Worm (Caenorhabditis elegans) whole organism, L3 larva: ENCODE data around the gene F42A10.7.

ENCODE experiments used
- ZK546.5 ChIP-seq: sonication (generic microtip); optimal IDR thresholded peaks from 2 replicates; lab custom pipeline; 2017; ENCODE audit warnings: missing biosample characterization, missing genetic modification characterization
- ama-1 ChIP-seq: fragments of 150-350 bp; optimal IDR thresholded peaks from 2 replicates; lab custom pipeline; 2018
- ceh-28 ChIP-seq: fragments of 150-350 bp; optimal IDR thresholded peaks from 2 replicates; lab custom pipeline; 2014; ENCODE audit warnings: missing biosample characterization, missing genetic modification reagents, missing genetic modification characterization
- ceh-82 ChIP-seq: fragments of 150-350 bp; optimal IDR thresholded peaks from 2 replicates; lab custom pipeline; 2014; ENCODE audit warnings: missing biosample characterization, missing genetic modification characterization
- ceh-9 ChIP-seq: sonication (generic microtip); optimal IDR thresholded peaks from 2 replicates; lab custom pipeline; 2018; ENCODE audit warnings: missing biosample characterization, missing genetic modification characterization
- daf-12 ChIP-seq: fragments of 150-350 bp; optimal IDR thresholded peaks from 2 replicates; lab custom pipeline; 2014; ENCODE audit warnings: missing biosample characterization, missing genetic modification reagents, missing genetic modification characterization
- egl-5 ChIP-seq: fragments of 150-350 bp; optimal IDR thresholded peaks from 2 replicates; lab custom pipeline; 2017; ENCODE audit warnings: missing biosample characterization, missing genetic modification reagents, missing genetic modification characterization, inconsistent platforms
- elt-1 ChIP-seq: fragments of 150-350 bp; optimal IDR thresholded peaks from 2 replicates; lab custom pipeline; 2014; ENCODE audit warnings: missing biosample characterization, missing genetic modification characterization
- elt-2 ChIP-seq: sonication (generic microtip); optimal IDR thresholded peaks from 2 replicates; lab custom pipeline; 2016; ENCODE audit warnings: missing genetic modification reagents, mild to moderate bottlenecking, missing genetic modification characterization, missing compliant biosample characterization
- eor-1 ChIP-seq, 2 experiments: fragments of 150-350 bp; optimal IDR thresholded peaks; 2 replicates each; lab custom pipeline; 2014 to 2018; ENCODE audit warnings: missing biosample characterization in 2 of 2, missing genetic modification characterization in 2 of 2
- fkh-2 ChIP-seq: fragments of 150-350 bp; optimal IDR thresholded peaks from 2 replicates; lab custom pipeline; 2014; ENCODE audit warnings: missing biosample characterization, missing genetic modification reagents, missing genetic modification characterization
- jun-1 ChIP-seq: fragments of 150-350 bp; optimal IDR thresholded peaks from 2 replicates; lab custom pipeline; 2014; ENCODE audit warnings: missing biosample characterization, missing genetic modification reagents, missing genetic modification characterization
- lin-15B ChIP-seq: fragments of 150-350 bp; optimal IDR thresholded peaks from 2 replicates; lab custom pipeline; 2014; ENCODE audit warnings: missing biosample characterization, missing genetic modification characterization
- lsy-12 ChIP-seq: sonication (generic microtip); optimal IDR thresholded peaks from 2 replicates; lab custom pipeline; 2016; ENCODE audit warnings: mild to moderate bottlenecking, missing genetic modification characterization, missing compliant biosample characterization
- mdl-1 ChIP-seq: fragments of 150-350 bp; optimal IDR thresholded peaks from 2 replicates; lab custom pipeline; 2014; ENCODE audit warnings: missing biosample characterization, missing genetic modification characterization
- mml-1 ChIP-seq: fragments of 150-350 bp; sonication (generic microtip); optimal IDR thresholded peaks from 3 replicates; lab custom pipeline; 2014; ENCODE audit warnings: missing biosample characterization, missing genetic modification characterization
- nhr-11 ChIP-seq: fragments of 150-350 bp; optimal IDR thresholded peaks from 2 replicates; lab custom pipeline; 2014; ENCODE audit warnings: missing biosample characterization, missing genetic modification characterization
- nhr-12 ChIP-seq: fragments of 150-350 bp; optimal IDR thresholded peaks from 2 replicates; lab custom pipeline; 2014; ENCODE audit warnings: missing biosample characterization, missing genetic modification characterization
- nhr-237 ChIP-seq: fragments of 150-350 bp; optimal IDR thresholded peaks from 2 replicates; lab custom pipeline; 2014; ENCODE audit warnings: missing biosample characterization, missing genetic modification characterization
- nhr-25 ChIP-seq: sonication (generic microtip); optimal IDR thresholded peaks from 2 replicates; lab custom pipeline; 2017; ENCODE audit warnings: missing biosample characterization, missing genetic modification characterization
- nhr-28 ChIP-seq: fragments of 150-350 bp; optimal IDR thresholded peaks from 2 replicates; lab custom pipeline; 2014; ENCODE audit warnings: missing biosample characterization, missing genetic modification characterization
- nhr-43 ChIP-seq: sonication (generic microtip); optimal IDR thresholded peaks from 2 replicates; lab custom pipeline; 2016; ENCODE audit warnings: mild to moderate bottlenecking, missing genetic modification characterization, missing compliant biosample characterization; ENCODE audit not compliant: poor library complexity, severe bottlenecking
- nhr-67 ChIP-seq: fragments of 150-350 bp; optimal IDR thresholded peaks from 2 replicates; lab custom pipeline; 2014; ENCODE audit warnings: missing biosample characterization, missing genetic modification characterization
- nhr-76 ChIP-seq: fragments of 150-350 bp; sonication (generic microtip); optimal IDR thresholded peaks from 5 replicates; lab custom pipeline; 2014; ENCODE audit warnings: missing biosample characterization, missing genetic modification characterization
- pha-4 ChIP-seq: fragments of 150-350 bp; optimal IDR thresholded peaks from 2 replicates; lab custom pipeline; 2014; ENCODE audit warnings: missing biosample characterization, missing genetic modification reagents, missing genetic modification characterization
- pqm-1 ChIP-seq: fragments of 150-350 bp; optimal IDR thresholded peaks from 2 replicates; lab custom pipeline; 2017; ENCODE audit warnings: missing biosample characterization, missing genetic modification characterization, inconsistent platforms
- snpc-4 ChIP-seq: fragments of 150-350 bp; optimal IDR thresholded peaks from 2 replicates; lab custom pipeline; 2014; ENCODE audit warnings: missing biosample characterization, missing genetic modification characterization
- tbx-2 ChIP-seq: sonication (generic microtip); optimal IDR thresholded peaks from 2 replicates; lab custom pipeline; 2016; ENCODE audit warnings: mild to moderate bottlenecking, missing genetic modification characterization, missing compliant biosample characterization
- unc-39 ChIP-seq: sonication (generic microtip); optimal IDR thresholded peaks from 4 replicates; lab custom pipeline; 2017; ENCODE audit warnings: missing biosample characterization, missing genetic modification characterization
- zag-1 ChIP-seq: fragments of 150-350 bp; optimal IDR thresholded peaks from 2 replicates; lab custom pipeline; 2014; ENCODE audit warnings: missing biosample characterization, missing genetic modification characterization

F42A10.7 gene

DNA sequence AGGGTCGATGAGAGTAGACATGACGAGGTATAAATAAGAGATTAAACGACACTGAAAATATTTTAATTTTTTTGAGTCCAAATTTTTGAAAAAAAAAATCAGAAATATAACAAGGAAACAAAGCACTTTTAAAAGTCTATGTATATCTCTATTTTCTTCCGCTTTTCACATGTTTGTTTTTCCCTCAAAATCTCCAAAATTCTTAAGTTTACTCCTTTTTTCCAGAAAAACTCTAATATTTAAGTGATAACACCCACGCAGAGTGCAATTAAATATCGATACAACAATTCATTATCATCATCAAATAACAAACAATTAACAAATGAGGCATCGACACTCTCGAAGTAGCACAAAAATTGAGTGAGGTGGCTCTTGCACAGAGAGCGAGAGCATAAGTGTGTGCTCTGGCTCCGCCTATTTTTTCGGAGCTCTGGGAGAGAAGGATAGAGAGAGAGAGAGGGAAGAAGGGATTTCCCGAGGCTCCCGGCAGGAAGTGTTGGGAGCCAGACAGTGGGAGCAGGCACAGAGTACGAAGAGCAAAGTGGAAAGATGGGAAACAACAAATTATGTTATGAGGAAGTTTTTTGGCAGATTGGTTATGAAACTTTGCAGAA, 20.7 kb downstream of the F42A10.7 start, which contains the start of gene anmt-2:
Gene anmt-2 (minus strand): TSS at position 51 of the 614 bp plus-strand sequence.
- no peak for TF ChIP-seq mdl-1 (tag; lab: Kevin White, UChicago)
- no peak for TF ChIP-seq fkh-2 (tag; lab: Kevin White, UChicago)
- no peak for TF ChIP-seq nhr-25 (tag; lab: Kevin White, UChicago)
- peak; percentile 35 for TF ChIP-seq egl-5
- TF ChIP-seq pha-4 (tag; lab: Kevin White, UChicago), result peak; percentile 57
- TF ChIP-seq, all 47 proteins: peak for 2

DNA sequence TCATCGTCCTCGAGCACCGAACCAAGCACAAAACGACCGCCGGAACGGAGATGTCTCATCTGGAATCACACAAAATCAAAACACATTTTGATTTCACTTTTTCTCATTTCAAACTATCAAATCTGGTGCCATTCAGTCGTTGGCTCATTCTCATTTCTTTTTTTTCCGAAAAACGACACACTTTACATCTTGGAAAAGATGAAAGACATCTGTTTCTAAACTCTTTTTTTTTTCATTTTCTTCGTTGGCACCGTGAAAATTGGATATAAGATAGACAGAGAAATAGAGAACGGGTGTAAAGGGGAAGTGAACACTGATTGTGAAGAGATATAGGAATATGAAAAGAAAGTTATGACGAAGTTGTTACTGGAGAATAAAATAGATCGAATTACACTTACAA, 22.7 kb downstream of the F42A10.7 start:
- no peak for TF ChIP-seq nhr-11 (tag; lab: Kevin White, UChicago)
- TF ChIP-seq, all 47 proteins: peak for 0

DNA sequence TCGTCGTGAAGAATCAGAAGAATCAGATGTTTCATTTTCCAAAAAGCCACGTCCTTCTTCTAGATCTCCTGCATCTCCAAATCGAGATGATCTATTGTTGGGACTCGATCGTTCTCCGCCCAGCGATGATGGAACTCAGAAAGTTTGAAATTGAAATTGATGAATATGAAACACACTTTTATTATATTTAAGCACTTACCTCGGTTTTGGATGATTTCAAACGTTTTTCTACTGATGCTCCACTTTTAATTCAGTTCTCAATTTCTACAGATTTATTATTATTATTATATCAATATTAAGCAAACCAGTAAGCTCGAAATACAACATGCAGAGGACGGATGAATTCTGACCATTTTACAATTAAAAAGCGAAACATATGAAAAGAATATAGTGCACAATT, 23.9 kb downstream of the F42A10.7 start:
- TF ChIP-seq lsy-12, result no peak
- no peak for TF ChIP-seq ama-1 (lab: Kevin White, UChicago)
- no peak for TF ChIP-seq eor-1 (tag; optimal IDR thresholded peaks at IDR 0.05; lab: Kevin White, UChicago)
- no peak for TF ChIP-seq ZK546.5 (tag; lab: Kevin White, UChicago)
- no peak for TF ChIP-seq nhr-67
- TF ChIP-seq lin-15B, result no peak
- no peak for TF ChIP-seq nhr-43 (tag; lab: Kevin White, UChicago)
- TF ChIP-seq ceh-28 (tag; lab: Kevin White, UChicago), result no peak
- no peak for TF ChIP-seq zag-1 (tag; lab: Kevin White, UChicago)
- no peak for TF ChIP-seq tbx-2 (tag; lab: Kevin White, UChicago)
- no peak for TF ChIP-seq snpc-4 (tag; lab: Kevin White, UChicago)
- TF ChIP-seq ceh-82 (tag; lab: Kevin White, UChicago), result no peak
- TF ChIP-seq daf-12, result no peak
- no peak for TF ChIP-seq ceh-9 (tag; lab: Kevin White, UChicago)
- TF ChIP-seq nhr-76 (tag; lab: Kevin White, UChicago), result no peak
- no peak for TF ChIP-seq pha-4 (tag; lab: Kevin White, UChicago)
- TF ChIP-seq, all 47 proteins: peak for 0

DNA sequence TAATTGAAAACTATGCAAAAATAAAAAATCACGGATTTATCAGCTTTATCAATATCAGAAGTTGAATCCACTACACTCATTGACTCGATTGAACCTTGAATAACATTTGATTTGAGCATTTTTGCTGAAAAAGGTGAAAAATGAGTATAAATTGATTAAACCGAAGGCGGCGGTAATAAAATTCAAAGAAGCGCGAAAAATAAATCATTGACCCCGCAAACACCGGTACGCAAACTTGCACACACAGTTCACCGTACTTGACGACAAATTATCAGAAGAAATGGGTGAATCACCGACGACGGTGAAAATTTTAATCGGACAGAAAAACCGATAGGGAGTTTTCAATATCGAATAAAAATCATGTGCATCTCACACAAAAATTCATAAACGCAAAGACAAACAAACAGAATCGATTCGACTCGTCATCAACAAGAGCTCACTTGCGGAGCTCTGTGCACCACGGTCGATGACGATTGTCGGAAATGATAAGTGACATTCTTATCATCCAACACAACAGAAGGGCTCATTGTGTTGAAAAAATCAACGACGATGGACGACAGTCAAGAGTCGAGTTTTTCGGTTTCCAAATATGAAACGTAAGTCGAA, 28.9 kb downstream of the F42A10.7 start, which contains the start of the genes wht-7 and Y42G9A.1:
Gene wht-7 (minus strand): TSS at position 131 of the 606 bp plus-strand sequence.
Gene Y42G9A.1 (plus strand): TSS at position 495 of the 606 bp plus-strand sequence.
- TF ChIP-seq pha-4 (tag; lab: Kevin White, UChicago) (peak; percentile 8), ceh-28 (tag; lab: Kevin White, UChicago) (peak; percentile 14), pqm-1 (tag; lab: Kevin White, UChicago) (peak; percentile 64), nhr-67 (no peak), elt-2 (tag; lab: Kevin White, UChicago) (peak; percentile 80)

DNA sequence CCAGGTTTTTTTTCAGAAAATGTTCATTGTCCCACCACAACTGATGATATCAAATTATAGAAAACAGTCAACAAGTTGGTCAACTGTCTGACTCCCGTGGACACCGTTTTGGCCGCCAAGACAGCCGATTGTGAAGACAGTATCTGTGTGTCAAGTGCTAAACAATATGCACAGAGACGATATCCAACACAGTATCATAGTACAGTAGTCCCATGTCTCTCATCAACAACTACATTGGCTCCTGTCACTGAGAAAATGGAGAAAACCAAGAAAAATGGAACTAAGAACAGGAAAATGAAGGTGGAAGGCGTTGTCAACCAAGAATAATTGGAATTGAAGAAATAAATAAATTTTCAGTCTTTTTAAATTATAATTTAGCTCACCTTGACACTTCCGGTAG, 29.8 kb downstream of the F42A10.7 start:
- peak; percentile 52 for TF ChIP-seq nhr-43 (tag; lab: Kevin White, UChicago)
- no peak for TF ChIP-seq nhr-12 (tag; lab: Kevin White, UChicago)
- no peak for TF ChIP-seq elt-2 (tag; lab: Kevin White, UChicago)
- TF ChIP-seq elt-1 (tag; lab: Kevin White, UChicago), result no peak

DNA sequence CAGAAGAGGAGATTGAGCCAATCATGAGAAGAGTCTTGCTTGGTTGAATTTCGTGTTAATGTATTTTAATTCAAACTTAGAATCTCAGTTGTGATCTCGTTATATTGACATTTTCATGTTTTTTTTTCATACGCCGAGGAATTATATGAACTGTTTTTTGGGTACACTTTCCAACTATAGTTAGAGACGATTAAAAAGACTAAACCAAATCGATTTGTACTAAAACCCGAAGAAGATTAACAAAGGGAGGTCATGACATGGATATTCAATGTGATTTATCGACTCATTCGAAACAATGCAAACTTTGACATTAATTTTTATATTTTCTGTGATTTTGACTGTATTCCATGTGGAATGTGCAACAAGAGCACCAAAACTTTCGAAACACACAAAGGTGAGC, 30.6 kb downstream of the F42A10.7 start, which contains the start of gene Y42G9A.2:
Gene Y42G9A.2 (plus strand): TSS at position 284 of the 400 bp plus-strand sequence.
- peak; percentile 52 for TF ChIP-seq nhr-43 (tag; lab: Kevin White, UChicago)
- TF ChIP-seq nhr-28 (tag; lab: Kevin White, UChicago), result no peak
- peak; percentile 31 for TF ChIP-seq jun-1 (tag; lab: Kevin White, UChicago)

DNA sequence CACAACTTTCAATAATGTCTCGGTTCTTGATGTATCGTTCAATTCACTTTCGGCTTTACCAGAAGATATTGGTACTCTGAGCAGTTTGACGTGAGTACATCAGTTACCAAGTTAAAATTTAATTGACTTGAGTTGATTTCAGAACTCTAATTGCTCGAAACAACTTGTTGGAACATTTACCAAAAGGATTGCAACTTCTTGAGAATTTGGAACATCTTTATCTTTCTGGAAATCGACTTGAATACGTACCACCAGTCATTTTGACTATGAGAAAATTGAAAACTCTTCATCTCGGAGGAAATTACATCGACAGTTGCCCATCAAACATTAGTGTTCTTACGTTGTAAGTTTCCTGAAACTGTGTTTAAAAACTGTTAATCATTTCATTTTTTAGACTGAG, 31.7 kb downstream of the F42A10.7 start:
- TF ChIP-seq ceh-82 (tag; lab: Kevin White, UChicago) (no peak), nhr-237 (no peak), nhr-43 (tag; lab: Kevin White, UChicago) (no peak), ZK546.5 (tag; lab: Kevin White, UChicago) (no peak), ama-1 (lab: Kevin White, UChicago) (no peak), mml-1 (tag; lab: Kevin White, UChicago) (no peak), unc-39 (tag; lab: Kevin White, UChicago) (no peak), nhr-12 (tag; lab: Kevin White, UChicago) (no peak)
- TF ChIP-seq, all 47 proteins: peak for 0
